Fruit fly (Drosophila melanogaster) whole organism: Measurements from ENCODE around the gene car.

Source experiments
- Dll ChIP-seq: fragments of >200 bp; optimal IDR thresholded peaks from 2 replicates; lab custom pipeline; 2017
- EcR ChIP-seq, 2 experiments: fragments of >200 bp; optimal IDR thresholded peaks; 2 replicates each; lab custom pipeline; 2017; ENCODE audit warnings: missing biosample characterization in 2 of 2, missing genetic modification characterization in 2 of 2, missing genetic modification reagents in 2 of 2
- pan ChIP-seq: fragments of >200 bp; optimal IDR thresholded peaks from 2 replicates; lab custom pipeline; 2017
- psq ChIP-seq: fragments of >200 bp; optimal IDR thresholded peaks from 2 replicates; lab custom pipeline; 2017
- usp ChIP-seq: fragments of >200 bp; optimal IDR thresholded peaks from 2 replicates; lab custom pipeline; 2017; ENCODE audit warnings: missing biosample characterization, missing genetic modification characterization, mixed read lengths

The car gene

dm6 chrX:19618183-19618740, 52.4 kb downstream of the car start, which contains the start of the genes Pstk and Tim9b:
Gene Pstk (minus strand): TSS chrX:19618537.
Gene Tim9b (minus strand): TSS chrX:19618537.
- TF ChIP-seq Dll (lab: Kevin White, UChicago) (no peak), EcR (GFP tag; optimal IDR thresholded peaks at IDR 0.05; lab: Kevin White, UChicago) (no peak), usp (GFP tag; lab: Kevin White, UChicago) (no peak), pan (lab: Kevin White, UChicago) (no peak), psq (lab: Kevin White, UChicago) (no peak)
